Worm (Caenorhabditis elegans): ENCODE data around the gene T28A11.20.

DNA sequence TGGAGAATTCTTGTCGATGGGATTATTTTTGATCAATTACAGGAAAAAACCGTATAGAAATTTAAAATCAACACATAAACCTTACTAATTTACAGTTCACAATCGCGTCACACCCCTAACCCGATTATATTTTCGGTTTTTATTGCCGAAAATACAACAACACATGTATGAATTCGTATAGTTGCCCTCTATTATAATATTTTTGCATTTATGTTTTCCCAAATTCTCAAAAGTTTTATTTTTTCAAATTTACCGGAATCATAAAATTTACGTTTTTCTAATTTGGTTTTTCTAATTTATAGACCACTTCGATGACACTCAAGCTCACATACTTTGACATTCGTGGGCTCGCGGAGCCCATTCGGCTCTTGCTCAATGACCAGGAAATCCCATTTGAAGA, 30.1 kb downstream of the T28A11.20 start, which contains the start of gene gst-23:
- TF ChIP-seq T23F11.4 (GFP tag; optimal IDR thresholded peaks at IDR 0.05) (no peak), ceh-9 (tag; optimal IDR thresholded peaks at IDR 0.05) (no peak), pax-1 (tag; optimal IDR thresholded peaks at IDR 0.05) (no peak), elt-4 (tag; optimal IDR thresholded peaks at IDR 0.05) (no peak), tbx-2 (tag; optimal IDR thresholded peaks at IDR 0.05) (no peak), unc-86 (tag; optimal IDR thresholded peaks at IDR 0.05) (no peak), ama-1 (optimal IDR thresholded peaks at IDR 0.05) (no peak), lim-6 (tag; optimal IDR thresholded peaks at IDR 0.05) (no peak), fkh-10 (GFP tag; optimal IDR thresholded peaks at IDR 0.05) (no peak), ceh-22 (tag; optimal IDR thresholded peaks at IDR 0.05) (no peak), ceh-31 (tag; optimal IDR thresholded peaks at IDR 0.05) (no peak)
